Worm (Caenorhabditis elegans): ENCODE results near the gene C25E10.7.

DNA sequence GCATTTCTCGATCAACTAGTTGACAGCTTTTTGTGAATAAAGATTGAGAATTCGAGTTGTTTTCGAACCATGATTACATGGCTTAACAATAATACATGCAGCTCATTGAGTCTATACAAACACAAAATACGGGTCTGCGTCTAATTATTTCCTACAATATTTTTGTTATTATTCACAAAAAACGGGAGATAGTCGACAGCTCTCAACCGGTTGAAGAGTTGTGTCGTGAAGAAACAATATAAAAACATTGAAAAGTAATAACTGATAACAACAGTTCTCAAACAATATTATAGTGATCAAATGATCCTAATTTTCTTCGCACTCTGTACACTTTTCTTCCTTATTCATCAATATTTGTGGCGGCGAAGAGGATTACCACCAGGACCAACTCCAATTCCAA lies 10.0 kb downstream of the C25E10.7 start, which contains the start of gene cyp-33B1:
- TF ChIP-seq nhr-76 (tag; optimal IDR thresholded peaks at IDR 0.05), result no peak
- no peak for TF ChIP-seq elt-2 (tag; optimal IDR thresholded peaks at IDR 0.05)
- no peak for TF ChIP-seq snpc-4 (tag; optimal IDR thresholded peaks at IDR 0.05)
- no peak for TF ChIP-seq mdl-1 (tag; optimal IDR thresholded peaks at IDR 0.05)
- no peak for TF ChIP-seq xbp-1 (tag; optimal IDR thresholded peaks at IDR 0.05)
- no peak for TF ChIP-seq unc-30 (tag; optimal IDR thresholded peaks at IDR 0.05)
- TF ChIP-seq sptf-1 (tag; optimal IDR thresholded peaks at IDR 0.05), result no peak
- TF ChIP-seq nhr-237 (tag; optimal IDR thresholded peaks at IDR 0.05), result no peak
- no peak for TF ChIP-seq fkh-10 (GFP tag; optimal IDR thresholded peaks at IDR 0.05)
- no peak for TF ChIP-seq egl-27 (tag; optimal IDR thresholded peaks at IDR 0.05)
- no peak for TF ChIP-seq nhr-19 (GFP tag; conservative IDR thresholded peaks at IDR 0.05)
